Worm (Caenorhabditis elegans) whole organism, midembryonic: ENCODE results near the gene W05B2.2.

Experiments
- T22C8.4 ChIP-seq: fragments of 200-800 bp; sonication (Bioruptor generic); IDR thresholded peaks from 2 replicates; pipeline ENCODE4 v1.3.6; 2022; ENCODE audit warnings: missing genetic modification characterization, missing compliant biosample characterization
- cog-1 ChIP-seq: sonication (generic microtip); optimal IDR thresholded peaks from 2 replicates; lab custom pipeline; 2016; ENCODE audit warnings: missing genetic modification characterization, missing compliant biosample characterization
- flt-1 ChIP-seq: fragments of 200-800 bp; sonication (Bioruptor generic); IDR thresholded peaks from 2 replicates; pipeline ENCODE4 v1.3.6; 2022; ENCODE audit warnings: missing genetic modification characterization, missing compliant biosample characterization
- klf-2 ChIP-seq: fragments of 200-800 bp; sonication (Bioruptor generic); conservative IDR thresholded peaks from 2 replicates; pipeline ENCODE4 v1.3.6; 2022; ENCODE audit warnings: missing genetic modification reagents, missing genetic modification characterization, missing compliant biosample characterization
- med-1 ChIP-seq: sonication (generic microtip); optimal IDR thresholded peaks from 2 replicates; lab custom pipeline; 2017; ENCODE audit warnings: missing genetic modification characterization, mild to moderate bottlenecking, missing compliant biosample characterization, antibody characterized with exemption, missing genetic modification reagents; ENCODE audit not compliant: insufficient read depth
- ref-1 ChIP-seq: fragments of 200-800 bp; sonication (Bioruptor generic); conservative IDR thresholded peaks from 2 replicates; pipeline ENCODE4 v1.3.6; 2022; ENCODE audit warnings: missing genetic modification reagents, missing genetic modification characterization, missing compliant biosample characterization
- tab-1 ChIP-seq: fragments of 200-800 bp; sonication (Bioruptor generic); IDR thresholded peaks from 2 replicates; pipeline ENCODE4 v1.3.6; 2022; ENCODE audit warnings: missing genetic modification characterization, missing compliant biosample characterization
- ztf-23 ChIP-seq: fragments of 200-800 bp; sonication (Bioruptor generic); IDR thresholded peaks from 2 replicates; pipeline ENCODE4 v1.3.6; 2022; ENCODE audit warnings: missing genetic modification reagents, missing genetic modification characterization, missing compliant biosample characterization
- ztf-29 ChIP-seq: fragments of 200-800 bp; sonication (Bioruptor generic); IDR thresholded peaks from 2 replicates; pipeline ENCODE4 v1.3.6; 2022; ENCODE audit warnings: missing genetic modification reagents, missing genetic modification characterization, missing compliant biosample characterization

W05B2.2 gene

ce11 chrIII:10967010-10967409 is at the start of gene W05B2.2:
Gene W05B2.2 (minus strand): TSS chrIII:10967110.
- TF ChIP-seq klf-2 (no peak), ref-1 (GFP tag; lab: Robert Waterston, UW) (no peak), ztf-29 (GFP tag; lab: Robert Waterston, UW) (no peak), med-1 (GFP tag; lab: Kevin White, UChicago) (no peak), ztf-23 (GFP tag; lab: Robert Waterston, UW) (no peak), cog-1 (tag; lab: Kevin White, UChicago) (no peak), T22C8.4 (GFP tag; lab: Robert Waterston, UW) (no peak), flt-1 (no peak), tab-1 (GFP tag; lab: Robert Waterston, UW) (no peak)

DNA sequence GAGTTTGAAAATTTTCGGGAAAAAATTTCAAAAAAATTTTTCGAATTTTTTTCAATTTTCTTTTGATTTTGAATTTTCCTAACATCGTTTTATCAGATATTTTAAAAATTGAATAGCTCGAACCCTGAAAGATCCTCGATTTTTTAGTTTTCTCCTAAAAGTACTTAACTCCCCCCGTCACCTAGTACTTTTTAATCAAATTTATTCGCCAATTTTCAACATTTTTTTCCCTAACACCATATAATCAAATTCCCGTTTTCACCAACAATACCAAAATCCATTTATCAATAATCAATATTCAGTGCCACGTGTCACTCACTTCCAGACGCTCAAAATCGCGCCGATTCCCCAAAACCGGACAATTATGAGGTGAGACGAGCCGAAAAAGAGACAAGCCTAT is 45.4 kb upstream of the W05B2.2 start, which contains the start of gene kvs-4:
kvs-4 (plus strand) TSS at position 301 of the 400 bp plus-strand sequence.
- TF ChIP-seq flt-1 (no peak), ztf-29 (GFP tag; lab: Robert Waterston, UW) (no peak), cog-1 (tag; lab: Kevin White, UChicago) (no peak)

DNA sequence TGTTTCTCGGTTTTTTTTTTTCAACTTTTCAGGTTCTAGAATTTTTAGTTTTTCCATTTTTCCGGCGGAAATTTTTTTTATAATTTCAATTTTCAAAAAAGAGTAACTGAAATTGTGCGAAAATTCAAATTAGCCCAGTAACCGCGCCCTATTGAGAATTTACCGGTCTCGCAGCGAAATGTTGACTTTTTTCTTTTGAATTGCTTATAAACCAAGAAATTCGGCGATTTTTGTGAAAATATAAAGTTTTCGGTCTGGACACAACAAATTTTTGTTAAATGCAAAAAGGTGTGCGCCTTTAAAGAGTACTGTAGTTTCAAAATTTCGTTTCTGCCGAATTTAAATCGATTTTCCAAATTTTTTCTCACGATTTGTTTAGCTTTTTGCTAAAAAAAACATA is 43.7 kb upstream of the W05B2.2 start:
- no peak for TF ChIP-seq med-1 (GFP tag; lab: Kevin White, UChicago)
- no peak for TF ChIP-seq ztf-29 (GFP tag; lab: Robert Waterston, UW)
- TF ChIP-seq tab-1 (GFP tag; lab: Robert Waterston, UW) = no peak
- TF ChIP-seq ref-1 (GFP tag; lab: Robert Waterston, UW) = no peak
- no peak for TF ChIP-seq cog-1 (tag; lab: Kevin White, UChicago)
- TF ChIP-seq T22C8.4 (GFP tag; lab: Robert Waterston, UW) = no peak
- TF ChIP-seq ztf-23 (GFP tag; lab: Robert Waterston, UW) = no peak
- TF ChIP-seq flt-1 = no peak
- TF ChIP-seq klf-2 = no peak

DNA sequence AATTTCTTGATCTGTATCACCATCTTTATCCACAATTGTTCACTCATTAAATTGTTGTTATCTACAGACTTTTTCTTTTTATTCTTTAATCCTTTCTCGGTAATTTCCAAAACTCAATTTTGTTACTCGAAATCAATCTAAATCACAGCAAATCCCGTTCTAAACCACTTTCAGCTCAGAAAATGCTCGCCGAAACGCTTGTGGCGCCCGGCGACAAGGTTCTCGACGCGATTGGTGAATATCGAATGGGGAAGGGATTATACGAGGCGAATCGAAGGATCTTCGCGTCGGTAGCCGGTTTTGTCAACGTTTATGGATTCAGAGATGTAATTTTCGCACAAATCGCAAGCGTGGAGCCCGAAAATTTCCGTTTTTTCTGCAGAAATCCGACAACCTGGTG is 42.0 kb upstream of the W05B2.2 start, which contains the start of gene exos-1:
exos-1 (plus strand) TSS at position 175 of the 400 bp plus-strand sequence.
- no peak for TF ChIP-seq ref-1 (GFP tag; lab: Robert Waterston, UW)
- no peak for TF ChIP-seq cog-1 (tag; lab: Kevin White, UChicago)
- no peak for TF ChIP-seq flt-1
- TF ChIP-seq klf-2 = no peak
- TF ChIP-seq ztf-29 (GFP tag; lab: Robert Waterston, UW) = no peak
- TF ChIP-seq med-1 (GFP tag; lab: Kevin White, UChicago) = no peak
- no peak for TF ChIP-seq ztf-23 (GFP tag; lab: Robert Waterston, UW)
- TF ChIP-seq tab-1 (GFP tag; lab: Robert Waterston, UW) = no peak
- TF ChIP-seq T22C8.4 (GFP tag; lab: Robert Waterston, UW) = no peak

DNA sequence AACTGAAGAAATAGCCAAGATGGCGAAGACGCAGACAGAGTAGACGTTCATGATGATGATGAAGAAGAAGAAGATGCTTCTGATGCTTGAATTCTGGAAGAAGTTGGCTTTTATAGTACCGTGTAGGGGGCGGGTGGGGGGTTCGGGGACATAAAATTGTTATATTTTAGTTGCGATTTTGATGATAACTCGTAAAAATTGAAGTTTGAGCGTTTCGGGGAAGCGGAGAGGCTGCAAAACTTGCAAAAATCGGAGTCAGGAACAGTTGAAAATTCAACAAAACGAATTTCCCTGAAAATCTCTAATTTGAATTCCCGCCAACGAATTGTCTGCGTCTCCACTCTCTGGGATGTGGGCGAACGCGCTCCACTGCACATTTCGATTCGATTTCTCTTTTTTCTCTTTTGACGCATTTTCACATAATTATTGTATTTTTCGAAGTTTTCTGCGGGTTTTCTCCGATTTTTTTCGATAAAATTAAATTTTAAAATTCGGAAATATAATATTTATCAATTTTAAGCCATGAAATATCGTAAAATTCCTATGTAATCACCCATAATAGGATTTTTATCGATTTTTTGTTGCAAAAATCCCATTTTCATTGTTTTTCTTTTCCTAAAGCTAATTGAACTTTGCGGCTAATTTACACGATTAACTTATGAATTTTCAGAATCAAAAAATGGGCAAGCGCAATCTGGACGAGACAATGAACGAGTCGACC is 40.8 kb upstream of the W05B2.2 start, which contains the start of the genes fipr-17 and Y48A6B.3:
fipr-17 (minus strand) TSS at position 51 of the 721 bp plus-strand sequence.
Y48A6B.3 (plus strand) TSS at position 671 of the 721 bp plus-strand sequence.
- peak; percentile 72 for TF ChIP-seq ztf-23 (GFP tag; lab: Robert Waterston, UW)
- no peak for TF ChIP-seq ref-1 (GFP tag; lab: Robert Waterston, UW)
- peak; percentile 72 for TF ChIP-seq flt-1
- 0 out of 2 replicates have a peak, but pooled peaks have one; percentile 38 for TF ChIP-seq T22C8.4 (GFP tag; lab: Robert Waterston, UW)
- peak; percentile 4 for TF ChIP-seq cog-1 (tag; lab: Kevin White, UChicago)
- no peak for TF ChIP-seq ztf-29 (GFP tag; lab: Robert Waterston, UW)

- TF ChIP-seq flt-1 = no peak
- TF ChIP-seq ref-1 (GFP tag; lab: Robert Waterston, UW) = no peak
These were observed 35.9 kb upstream of the W05B2.2 start for ce11 chrIII:11002808-11003207.

DNA sequence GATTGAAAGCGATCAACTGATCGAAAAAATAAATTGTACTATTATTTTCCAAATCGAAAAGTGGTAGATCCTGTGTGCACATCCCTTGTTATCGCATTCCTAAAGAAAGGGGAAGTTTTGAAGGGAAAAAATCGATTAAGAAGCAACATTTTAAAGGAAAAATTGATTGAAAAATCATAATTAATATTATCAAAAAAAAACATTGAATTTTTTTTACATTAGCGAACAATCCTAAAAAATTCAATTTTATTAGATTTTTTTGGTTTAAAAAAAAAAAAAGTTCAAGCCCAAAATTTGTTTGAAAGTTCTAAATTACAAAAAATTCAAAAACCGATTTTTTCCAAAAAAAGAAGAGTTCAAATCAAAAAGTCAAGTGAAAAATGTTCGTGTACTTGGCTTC is 28.2 kb upstream of the W05B2.2 start, which contains the start of gene dmsr-5:
dmsr-5 (minus strand) TSS at position 101 of the 400 bp plus-strand sequence.
- TF ChIP-seq med-1 (GFP tag; lab: Kevin White, UChicago) (no peak), flt-1 (no peak), ref-1 (GFP tag; lab: Robert Waterston, UW) (no peak), tab-1 (GFP tag; lab: Robert Waterston, UW) (no peak), klf-2 (no peak), ztf-29 (GFP tag; lab: Robert Waterston, UW) (no peak), T22C8.4 (GFP tag; lab: Robert Waterston, UW) (no peak), ztf-23 (GFP tag; lab: Robert Waterston, UW) (no peak), cog-1 (tag; lab: Kevin White, UChicago) (no peak)

ce11 chrIII:10994085-10994484 is 27.2 kb upstream of the W05B2.2 start:
- TF ChIP-seq tab-1 (GFP tag; lab: Robert Waterston, UW) (no peak), ztf-29 (GFP tag; lab: Robert Waterston, UW) (no peak), cog-1 (tag; lab: Kevin White, UChicago) (no peak), med-1 (GFP tag; lab: Kevin White, UChicago) (no peak)

DNA sequence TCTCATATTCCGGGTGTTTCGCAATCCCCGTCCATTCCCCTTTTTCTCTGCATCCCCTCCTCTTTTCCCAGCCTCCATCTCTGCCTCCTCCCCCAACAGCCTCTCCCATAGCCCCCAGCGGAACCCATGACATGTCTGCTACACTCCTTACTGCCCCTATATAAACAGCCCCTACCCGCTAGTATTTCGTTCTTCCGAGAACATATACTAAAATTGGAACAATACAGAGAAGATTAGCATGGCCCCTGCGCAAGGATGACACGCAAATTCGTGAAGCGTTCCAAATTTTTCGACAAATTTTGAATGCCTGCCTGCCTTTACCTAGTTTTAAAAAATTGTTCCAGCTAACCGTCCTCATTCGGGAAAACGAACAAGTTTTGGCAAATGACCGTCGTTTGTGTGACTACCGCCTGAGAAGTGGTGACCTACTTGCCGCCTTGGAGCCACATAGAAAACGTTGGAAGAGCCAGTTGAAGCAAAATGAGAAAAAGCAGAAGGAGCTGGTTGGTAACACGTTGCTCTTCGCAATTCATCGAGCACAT is 22.7 kb upstream of the W05B2.2 start:
- TF ChIP-seq cog-1 (tag; lab: Kevin White, UChicago) (peak; percentile 96), flt-1 (peak; percentile 96), ztf-29 (GFP tag; lab: Robert Waterston, UW) (peak; percentile 93), ztf-23 (GFP tag; lab: Robert Waterston, UW) (peak; percentile 97), T22C8.4 (GFP tag; lab: Robert Waterston, UW) (peak; percentile 92), tab-1 (GFP tag; lab: Robert Waterston, UW) (peak; percentile 94), med-1 (GFP tag; lab: Kevin White, UChicago) (peak; percentile 66), klf-2 (peak; percentile 96), ref-1 (GFP tag; lab: Robert Waterston, UW) (peak; percentile 91)
